Worm (Caenorhabditis elegans) whole organism, L1 larva: ENCODE data around the gene lbp-9.

Experiments used
- Y116A8C.19 ChIP-seq: sonication (generic microtip); optimal IDR thresholded peaks from 2 replicates; lab custom pipeline; 2016; ENCODE audit warnings: missing compliant biosample characterization, missing genetic modification characterization, borderline replicate concordance
- alr-1 ChIP-seq: fragments of 200-800 bp; sonication (Bioruptor generic); optimal IDR thresholded peaks from 2 replicates; lab custom pipeline; 2018; ENCODE audit warnings: borderline replicate concordance, mild to moderate bottlenecking, missing genetic modification characterization, missing compliant biosample characterization
- ama-1 ChIP-seq: fragments of 150-350 bp; optimal IDR thresholded peaks from 2 replicates; lab custom pipeline; 2014
- blmp-1 ChIP-seq: fragments of 150-350 bp; optimal IDR thresholded peaks from 2 replicates; lab custom pipeline; 2014; ENCODE audit warnings: missing biosample characterization, missing genetic modification characterization
- ceh-63 ChIP-seq: fragments of 200-800 bp; sonication (Bioruptor generic); optimal IDR thresholded peaks from 2 replicates; lab custom pipeline; 2018; ENCODE audit warnings: mild to moderate bottlenecking, missing genetic modification characterization, missing compliant biosample characterization
- ces-1 ChIP-seq: fragments of 150-350 bp; optimal IDR thresholded peaks from 2 replicates; lab custom pipeline; 2014; ENCODE audit warnings: missing biosample characterization, missing genetic modification reagents, missing genetic modification characterization
- dpl-1 ChIP-seq, 3 experiments: fragments of 150-350 bp in 2 of 3; sonication (generic microtip) in 1 of 3; optimal IDR thresholded peaks; 2 replicates each; lab custom pipeline; 2014 to 2017; ENCODE audit warnings: missing biosample characterization in 3 of 3, missing genetic modification characterization in 3 of 3, missing genetic modification reagents in 3 of 3
- dsc-1 ChIP-seq: sonication (generic microtip); optimal IDR thresholded peaks from 2 replicates; lab custom pipeline; 2016; ENCODE audit warnings: mild to moderate bottlenecking, missing genetic modification characterization, missing compliant biosample characterization
- efl-1 ChIP-seq, 4 experiments: fragments of 150-350 bp; optimal IDR thresholded peaks in 3 of 4; peaks in 1 of 4; 1 replicate in 1 of 4; 2 replicates in 3 of 4; lab custom pipeline; 2014; ENCODE audit warnings: missing biosample characterization in 2 of 4, missing genetic modification characterization in 2 of 4, missing genetic modification reagents in 2 of 4
- efl-3 ChIP-seq: fragments of 200-800 bp; sonication (Bioruptor generic); optimal IDR thresholded peaks from 2 replicates; lab custom pipeline; 2018; ENCODE audit warnings: mild to moderate bottlenecking, missing genetic modification characterization, missing compliant biosample characterization
- elt-2 ChIP-seq: sonication (generic microtip); optimal IDR thresholded peaks from 2 replicates; lab custom pipeline; 2016; ENCODE audit warnings: missing genetic modification characterization, mild to moderate bottlenecking, inconsistent platforms, missing compliant biosample characterization, missing genetic modification reagents
- ets-5 ChIP-seq: fragments of 200-800 bp; sonication (Bioruptor generic); IDR thresholded peaks from 2 replicates; pipeline ENCODE4 v1.3.6; 2022; ENCODE audit warnings: missing genetic modification characterization, missing compliant biosample characterization
- fkh-4 ChIP-seq: sonication (generic microtip); optimal IDR thresholded peaks from 2 replicates; lab custom pipeline; 2016; ENCODE audit warnings: missing compliant biosample characterization, missing genetic modification characterization, borderline replicate concordance
- fkh-8 ChIP-seq: sonication (generic microtip); optimal IDR thresholded peaks from 2 replicates; lab custom pipeline; 2016; ENCODE audit warnings: mild to moderate bottlenecking, missing genetic modification characterization, missing compliant biosample characterization
- grh-1 ChIP-seq: fragments of 200-800 bp; sonication (Bioruptor generic); IDR thresholded peaks from 2 replicates; pipeline ENCODE4 v1.3.6; 2022; ENCODE audit warnings: missing genetic modification reagents, missing genetic modification characterization, missing compliant biosample characterization
- irx-1 ChIP-seq: sonication (generic microtip); optimal IDR thresholded peaks from 2 replicates; lab custom pipeline; 2016; ENCODE audit warnings: missing genetic modification characterization, missing compliant biosample characterization
- isw-1 ChIP-seq: fragments of 200-800 bp; sonication (Bioruptor generic); IDR thresholded peaks from 2 replicates; pipeline ENCODE4 v1.3.6; 2022; ENCODE audit warnings: missing genetic modification characterization, missing compliant biosample characterization
- jun-1 ChIP-seq: fragments of 150-350 bp; optimal IDR thresholded peaks from 2 replicates; lab custom pipeline; 2014; ENCODE audit warnings: missing biosample characterization, missing genetic modification reagents, missing genetic modification characterization
- lin-13 ChIP-seq: fragments of 150-350 bp; optimal IDR thresholded peaks from 2 replicates; lab custom pipeline; 2014; ENCODE audit warnings: missing biosample characterization, missing genetic modification reagents, missing genetic modification characterization
- lin-14 ChIP-seq: fragments of 200-800 bp; sonication (Bioruptor generic); optimal IDR thresholded peaks from 2 replicates; lab custom pipeline; 2018; ENCODE audit warnings: mild to moderate bottlenecking, missing genetic modification characterization, moderate library complexity, missing compliant biosample characterization
- lin-35 ChIP-seq, 2 experiments: fragments of 150-350 bp; optimal IDR thresholded peaks; 2 replicates each; lab custom pipeline; 2014; ENCODE audit warnings: missing biosample characterization in 2 of 2, missing genetic modification characterization in 2 of 2, missing genetic modification reagents in 2 of 2
- lin-39 ChIP-seq: fragments of 150-350 bp; optimal IDR thresholded peaks from 2 replicates; lab custom pipeline; 2014; ENCODE audit warnings: missing biosample characterization, missing genetic modification reagents, missing genetic modification characterization
- lsy-2 ChIP-seq, 2 experiments: fragments of 150-350 bp; optimal IDR thresholded peaks; 2 replicates each; lab custom pipeline; 2014; ENCODE audit warnings: missing biosample characterization in 2 of 2, missing genetic modification characterization in 2 of 2
- mab-9 ChIP-seq: fragments of 200-800 bp; sonication (Bioruptor generic); IDR thresholded peaks from 2 replicates; pipeline ENCODE4 v1.3.6; 2022; ENCODE audit warnings: missing genetic modification reagents, missing genetic modification characterization, missing compliant biosample characterization
- mdl-1 ChIP-seq, 2 experiments: fragments of 150-350 bp; optimal IDR thresholded peaks; 2 replicates each; lab custom pipeline; 2014 to 2017; ENCODE audit warnings: missing biosample characterization in 2 of 2, missing genetic modification characterization in 2 of 2, inconsistent platforms in 1 of 2
- mef-2 ChIP-seq: fragments of 150-350 bp; optimal IDR thresholded peaks from 2 replicates; lab custom pipeline; 2014; ENCODE audit warnings: missing biosample characterization, missing genetic modification characterization
- nhr-11 ChIP-seq: fragments of 150-350 bp; optimal IDR thresholded peaks from 2 replicates; lab custom pipeline; 2014; ENCODE audit warnings: missing biosample characterization, missing genetic modification characterization
- nhr-19 ChIP-seq: fragments of 200-800 bp; sonication (Bioruptor generic); conservative IDR thresholded peaks from 2 replicates; pipeline ENCODE4 v1.3.6; 2022; ENCODE audit warnings: missing genetic modification characterization, missing compliant biosample characterization
- nhr-20 ChIP-seq: sonication (generic microtip); optimal IDR thresholded peaks from 2 replicates; lab custom pipeline; 2016; ENCODE audit warnings: mild to moderate bottlenecking, missing genetic modification characterization, missing compliant biosample characterization
- nhr-237 ChIP-seq: fragments of 150-350 bp; optimal IDR thresholded peaks from 2 replicates; lab custom pipeline; 2014; ENCODE audit warnings: missing biosample characterization, missing genetic modification characterization
- nhr-71 ChIP-seq: sonication (generic microtip); optimal IDR thresholded peaks from 2 replicates; lab custom pipeline; 2016; ENCODE audit warnings: mild to moderate bottlenecking, missing genetic modification characterization, moderate library complexity, missing compliant biosample characterization
- nhr-85 ChIP-seq: sonication (generic microtip); peaks from one replicate; lab custom pipeline; 2016; ENCODE audit warnings: missing genetic modification characterization, inconsistent platforms, missing compliant biosample characterization
- nhr-90 ChIP-seq: sonication (generic microtip); optimal IDR thresholded peaks from 2 replicates; lab custom pipeline; 2016; ENCODE audit warnings: mild to moderate bottlenecking, missing genetic modification characterization, missing compliant biosample characterization; ENCODE audit not compliant: poor library complexity
- pag-3 ChIP-seq: sonication (generic microtip); optimal IDR thresholded peaks from 2 replicates; lab custom pipeline; 2017; ENCODE audit warnings: missing genetic modification characterization, mild to moderate bottlenecking, missing compliant biosample characterization, antibody characterized with exemption, borderline replicate concordance; ENCODE audit not compliant: insufficient read depth
- pax-3 ChIP-seq: fragments of 200-800 bp; sonication (Bioruptor generic); optimal IDR thresholded peaks from 2 replicates; lab custom pipeline; 2018; ENCODE audit warnings: mild to moderate bottlenecking, missing genetic modification characterization, moderate library complexity, missing compliant biosample characterization
- pqm-1 ChIP-seq: sonication (generic microtip); optimal IDR thresholded peaks from 3 replicates; lab custom pipeline; 2017; ENCODE audit warnings: missing biosample characterization, missing genetic modification characterization
- rnt-1 ChIP-seq: sonication (generic microtip); optimal IDR thresholded peaks from 2 replicates; lab custom pipeline; 2016; ENCODE audit warnings: mild to moderate bottlenecking, missing genetic modification characterization, moderate library complexity, missing compliant biosample characterization
- snu-23 ChIP-seq: sonication (generic microtip); optimal IDR thresholded peaks from 2 replicates; lab custom pipeline; 2016; ENCODE audit warnings: missing genetic modification characterization, missing compliant biosample characterization
- tbx-2 ChIP-seq: sonication (generic microtip); optimal IDR thresholded peaks from 2 replicates; lab custom pipeline; 2016; ENCODE audit warnings: missing genetic modification characterization, missing compliant biosample characterization
- unc-62 ChIP-seq: fragments of 150-350 bp; optimal IDR thresholded peaks from 2 replicates; lab custom pipeline; 2014; ENCODE audit warnings: missing biosample characterization, missing genetic modification reagents, missing genetic modification characterization
- unc-86 ChIP-seq: sonication (generic microtip); optimal IDR thresholded peaks from 2 replicates; lab custom pipeline; 2016; ENCODE audit warnings: missing genetic modification characterization, missing compliant biosample characterization
- xbp-1 ChIP-seq: sonication (generic microtip); optimal IDR thresholded peaks from 2 replicates; lab custom pipeline; 2016; ENCODE audit warnings: missing genetic modification characterization, missing compliant biosample characterization
- zip-4 ChIP-seq: fragments of 200-800 bp; sonication (Bioruptor generic); optimal IDR thresholded peaks from 2 replicates; lab custom pipeline; 2018; ENCODE audit warnings: mild to moderate bottlenecking, missing genetic modification characterization, moderate library complexity, missing compliant biosample characterization
- ztf-11 ChIP-seq, 2 experiments: sonication (generic microtip); optimal IDR thresholded peaks; 2 replicates each; lab custom pipeline; 2016 to 2017; ENCODE audit warnings: missing genetic modification characterization in 2 of 2, missing biosample characterization in 1 of 2, missing compliant biosample characterization in 1 of 2

The lbp-9 gene

DNA sequence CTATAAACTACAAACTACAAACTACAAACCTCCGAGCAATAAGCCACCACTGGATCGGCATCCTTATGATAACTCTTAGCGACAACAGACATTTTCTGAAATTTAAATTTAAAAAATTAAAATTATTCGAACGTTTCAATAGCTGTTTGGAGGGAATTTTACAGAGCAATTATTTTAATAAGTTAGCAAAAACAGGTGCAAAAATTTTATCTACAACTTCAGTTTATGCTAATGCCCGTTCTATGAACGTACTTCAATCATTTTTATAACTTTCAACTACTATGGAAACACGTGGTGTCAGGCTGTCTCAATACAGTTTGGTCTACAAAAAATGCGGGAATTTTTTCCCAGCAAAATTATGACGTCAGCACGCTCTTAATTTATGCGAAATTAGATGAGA lies 14.7 kb upstream of the lbp-9 start, which contains the start of gene comt-5:
Gene comt-5, minus strand, starts transcription at position 101 of the 400 bp plus-strand sequence.
- TF ChIP-seq nhr-85 (no peak), mab-9 (no peak), fkh-4 (tag; lab: Kevin White, UChicago) (no peak)

DNA sequence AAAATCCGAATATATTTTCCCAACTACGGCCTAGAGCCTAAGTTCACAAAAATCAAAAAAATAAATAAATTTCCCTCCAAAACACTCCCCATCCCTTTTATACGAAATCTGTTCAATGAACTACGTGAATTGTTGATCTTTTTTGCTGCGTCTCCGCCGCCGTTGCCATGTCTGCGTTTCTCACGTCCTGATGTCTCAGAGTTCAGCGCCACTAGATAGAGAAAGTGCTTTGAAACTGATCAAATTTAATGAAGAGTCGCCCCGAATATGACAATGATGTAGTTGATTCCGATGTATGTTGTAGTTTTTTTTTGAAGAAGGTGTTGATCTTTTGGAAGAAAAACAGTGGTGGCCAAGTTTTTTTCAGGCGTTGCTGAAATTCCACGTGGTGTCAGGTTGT lies 14.0 kb upstream of the lbp-9 start:
- TF ChIP-seq irx-1 (tag; lab: Kevin White, UChicago) (no peak), unc-62 (GFP tag; lab: Kevin White, UChicago) (no peak), unc-86 (tag; lab: Kevin White, UChicago) (no peak), efl-1 (optimal IDR thresholded peaks at IDR 0.05; lab: Kevin White, UChicago) (peak in 1 of 2 experiments; percentile 0), efl-1 (GFP tag; optimal IDR thresholded peaks at IDR 0.05 in 1 of 2; lab: Kevin White, UChicago) (no peak), nhr-90 (no peak), ces-1 (GFP tag; lab: Kevin White, UChicago) (no peak), snu-23 (GFP tag; lab: Kevin White, UChicago) (no peak), nhr-20 (tag; lab: Kevin White, UChicago) (peak; percentile 20), dsc-1 (tag; lab: Kevin White, UChicago) (no peak), nhr-237 (no peak), pag-3 (tag; lab: Kevin White, UChicago) (no peak), blmp-1 (peak; percentile 55), lin-39 (tag; lab: Kevin White, UChicago) (no peak)

- TF ChIP-seq lin-13 (no peak), lin-14 (GFP tag; lab: Kevin White, UChicago) (peak; percentile 87), rnt-1 (tag; lab: Kevin White, UChicago) (no peak), grh-1 (no peak), mab-9 (no peak), jun-1 (no peak), pax-3 (no peak), mdl-1 (tag; optimal IDR thresholded peaks at IDR 0.05; lab: Kevin White, UChicago) (no peak), nhr-11 (tag; lab: Kevin White, UChicago) (no peak), pag-3 (tag; lab: Kevin White, UChicago) (no peak), lin-35 (GFP tag; optimal IDR thresholded peaks at IDR 0.05; lab: Kevin White, UChicago) (no peak), ama-1 (lab: Kevin White, UChicago) (no peak), xbp-1 (no peak), nhr-20 (tag; lab: Kevin White, UChicago) (peak; percentile 33), fkh-8 (tag; lab: Kevin White, UChicago) (peak; percentile 15), nhr-71 (peak; percentile 8), blmp-1 (peak; percentile 47), efl-3 (no peak), isw-1 (GFP tag; lab: Robert Waterston, UW) (no peak), nhr-19 (no peak), elt-2 (tag; lab: Kevin White, UChicago) (peak; percentile 12), unc-62 (GFP tag; lab: Kevin White, UChicago) (no peak), dpl-1 (GFP tag; optimal IDR thresholded peaks at IDR 0.05; lab: Kevin White, UChicago) (no peak), fkh-4 (tag; lab: Kevin White, UChicago) (no peak), ceh-63 (GFP tag; lab: Kevin White, UChicago) (no peak), lin-39 (tag; lab: Kevin White, UChicago) (no peak), pqm-1 (tag; lab: Kevin White, UChicago) (no peak), mef-2 (tag; lab: Kevin White, UChicago) (no peak), alr-1 (tag; lab: Kevin White, UChicago) (no peak), ztf-11 (tag; optimal IDR thresholded peaks at IDR 0.05; lab: Kevin White, UChicago) (no peak), ets-5 (GFP tag; lab: Robert Waterston, UW) (no peak), lsy-2 (tag; optimal IDR thresholded peaks at IDR 0.05; lab: Kevin White, UChicago) (peak in 1 of 2 experiments; percentile 20), tbx-2 (tag; lab: Kevin White, UChicago) (no peak), efl-1 (optimal IDR thresholded peaks at IDR 0.05; lab: Kevin White, UChicago) (peak; percentile 17 to 19), efl-1 (GFP tag; optimal IDR thresholded peaks at IDR 0.05 in 1 of 2; lab: Kevin White, UChicago) (no peak), irx-1 (tag; lab: Kevin White, UChicago) (no peak), zip-4 (GFP tag; lab: Kevin White, UChicago) (no peak), Y116A8C.19 (tag; lab: Kevin White, UChicago) (no peak), ces-1 (GFP tag; lab: Kevin White, UChicago) (no peak)
These were observed 12.3 kb upstream of the lbp-9 start for ce11 chrV:2055765-2056504.
